Fruit fly (Drosophila melanogaster) whole organism, embryonic: ENCODE results near the gene CG32551.

ENCODE experiments used
- Atf-2 ChIP-seq: fragments of 200-800 bp; sonication (Bioruptor generic); optimal IDR thresholded peaks from 2 replicates; lab custom pipeline; 2016; ENCODE audit warnings: missing biosample characterization, missing genetic modification characterization
- B-H1 ChIP-seq: fragments of 200-800 bp; sonication (Bioruptor generic); IDR thresholded peaks from 3 replicates; pipeline ENCODE4 v1.3.6; 2022; ENCODE audit warnings: missing biosample characterization, missing genetic modification characterization
- BEAF-32 ChIP-seq: fragments of 200-800 bp; sonication (Bioruptor generic); optimal IDR thresholded peaks from 3 replicates; lab custom pipeline; 2017; ENCODE audit warnings: missing biosample characterization, missing genetic modification characterization, mild to moderate bottlenecking, moderate library complexity, missing genetic modification reagents
- CG10209 ChIP-seq: fragments of 200-800 bp; sonication (Bioruptor generic); optimal IDR thresholded peaks from 3 replicates; lab custom pipeline; 2017; ENCODE audit warnings: missing biosample characterization, mild to moderate bottlenecking, missing genetic modification characterization, missing genetic modification reagents
- CG11398 ChIP-seq: fragments of 200-800 bp; sonication (Bioruptor generic); optimal IDR thresholded peaks from 2 replicates; lab custom pipeline; 2016; ENCODE audit warnings: missing biosample characterization, missing genetic modification characterization
- CG14050 ChIP-seq: fragments of 200-800 bp; sonication (Bioruptor generic); IDR thresholded peaks from 3 replicates; pipeline ENCODE4 v1.3.6; 2022; ENCODE audit warnings: missing biosample characterization, missing genetic modification characterization
- CG14965 ChIP-seq: fragments of 200-800 bp; sonication (Bioruptor generic); optimal IDR thresholded peaks from 2 replicates; lab custom pipeline; 2016; ENCODE audit warnings: missing biosample characterization, missing genetic modification characterization, borderline replicate concordance
- CG2116 ChIP-seq: fragments of 200-800 bp; sonication (Bioruptor generic); optimal IDR thresholded peaks from 3 replicates; lab custom pipeline; 2018; ENCODE audit warnings: missing biosample characterization, mild to moderate bottlenecking, missing genetic modification characterization
- CG2889 ChIP-seq: fragments of 200-800 bp; sonication (Bioruptor generic); IDR thresholded peaks from 3 replicates; pipeline ENCODE4 v1.3.6; 2022; ENCODE audit warnings: missing biosample characterization, missing genetic modification characterization
- CG31224 ChIP-seq: fragments of 200-800 bp; sonication (Bioruptor generic); IDR thresholded peaks from 2 replicates; pipeline ENCODE4 v1.3.6; 2022; ENCODE audit warnings: missing biosample characterization, missing genetic modification characterization
- CG3163 ChIP-seq: fragments of 200-800 bp; sonication (Bioruptor generic); optimal IDR thresholded peaks from 3 replicates; lab custom pipeline; 2016; ENCODE audit warnings: missing biosample characterization, missing genetic modification characterization
- CG32532 ChIP-seq: fragments of 200-800 bp; sonication (Bioruptor generic); IDR thresholded peaks from 2 replicates; pipeline ENCODE4 v1.3.6; 2022; ENCODE audit warnings: missing biosample characterization, missing genetic modification characterization
- CG6683 ChIP-seq: fragments of 200-800 bp; sonication (Bioruptor generic); optimal IDR thresholded peaks from 2 replicates; lab custom pipeline; 2017; ENCODE audit warnings: missing biosample characterization, mild to moderate bottlenecking, missing genetic modification characterization, missing genetic modification reagents
- CG8944 ChIP-seq: fragments of 200-800 bp; sonication (Bioruptor generic); optimal IDR thresholded peaks from 3 replicates; lab custom pipeline; 2016; ENCODE audit warnings: missing biosample characterization, missing genetic modification characterization
- CG9727 ChIP-seq: fragments of 200-800 bp; sonication (Bioruptor generic); optimal IDR thresholded peaks from 3 replicates; lab custom pipeline; 2017; ENCODE audit warnings: missing biosample characterization, mild to moderate bottlenecking, missing genetic modification characterization
- D19B ChIP-seq: fragments of 200-800 bp; sonication (Bioruptor generic); optimal IDR thresholded peaks from 2 replicates; lab custom pipeline; 2017; ENCODE audit warnings: missing biosample characterization, mild to moderate bottlenecking, missing genetic modification characterization
- Deaf1 ChIP-seq: fragments of 200-800 bp; optimal IDR thresholded peaks from 3 replicates; lab custom pipeline; 2019; ENCODE audit warnings: missing biosample characterization, mild to moderate bottlenecking, missing genetic modification characterization, moderate library complexity
- Dp ChIP-seq: fragments of 200-800 bp; sonication (Bioruptor generic); optimal IDR thresholded peaks from 2 replicates; lab custom pipeline; 2018; ENCODE audit warnings: missing biosample characterization, mild to moderate bottlenecking, missing genetic modification characterization, moderate library complexity
- Hmx ChIP-seq: fragments of 200-800 bp; sonication (Bioruptor generic); optimal IDR thresholded peaks from 2 replicates; lab custom pipeline; 2016; ENCODE audit warnings: missing biosample characterization, missing genetic modification characterization
- Jarid2 ChIP-seq: fragments of 200-800 bp; sonication (Bioruptor generic); optimal IDR thresholded peaks from 3 replicates; lab custom pipeline; 2017; ENCODE audit warnings: mild to moderate bottlenecking, missing biosample characterization, missing genetic modification reagents, missing genetic modification characterization
- Meics ChIP-seq: fragments of 200-800 bp; sonication (Bioruptor generic); optimal IDR thresholded peaks from 2 replicates; lab custom pipeline; 2017; ENCODE audit warnings: missing biosample characterization, mild to moderate bottlenecking, missing genetic modification characterization
- Neu2 ChIP-seq: fragments of 200-800 bp; sonication (Bioruptor generic); optimal IDR thresholded peaks from 3 replicates; lab custom pipeline; 2016; ENCODE audit warnings: missing biosample characterization, missing genetic modification characterization, borderline replicate concordance
- Side ChIP-seq: fragments of 200-800 bp; sonication (Bioruptor generic); optimal IDR thresholded peaks from 2 replicates; lab custom pipeline; 2016; ENCODE audit warnings: missing biosample characterization, missing genetic modification characterization
- Stat92E ChIP-seq, 3 experiments: fragments of >200 bp in 2 of 3; fragments of 200-800 bp in 1 of 3; sonication (Bioruptor generic) in 1 of 3; optimal IDR thresholded peaks; 2 replicates each; lab custom pipeline; 2017 to 2019; ENCODE audit warnings: missing biosample characterization in 3 of 3, missing genetic modification characterization in 3 of 3, mild to moderate bottlenecking in 1 of 3, moderate library complexity in 1 of 3
- ab ChIP-seq: fragments of 200-800 bp; sonication (Bioruptor generic); optimal IDR thresholded peaks from 2 replicates; lab custom pipeline; 2016; ENCODE audit warnings: missing biosample characterization, missing genetic modification characterization
- ap ChIP-seq: fragments of 200-800 bp; sonication (Bioruptor generic); IDR thresholded peaks from 2 replicates; pipeline ENCODE4 v1.3.6; 2022; ENCODE audit warnings: missing biosample characterization, missing genetic modification characterization
- chinmo ChIP-seq: fragments of 200-800 bp; sonication (Bioruptor generic); IDR thresholded peaks from 4 replicates; pipeline ENCODE4 v1.3.6; 2022; ENCODE audit warnings: missing biosample characterization, missing genetic modification characterization; ENCODE audit not compliant: partially characterized antibody
- dan ChIP-seq: fragments of 200-800 bp; sonication (Bioruptor generic); IDR thresholded peaks from 2 replicates; pipeline ENCODE4 v1.3.6; 2022; ENCODE audit warnings: missing biosample characterization, missing genetic modification characterization
- dpn ChIP-seq, 2 experiments: fragments of 200-800 bp; sonication (Bioruptor generic); optimal IDR thresholded peaks; 3 replicates each; lab custom pipeline; 2016; ENCODE audit warnings: missing biosample characterization in 2 of 2, missing genetic modification characterization in 2 of 2
- fd64A ChIP-seq: fragments of 200-800 bp; sonication (Bioruptor generic); optimal IDR thresholded peaks from 3 replicates; lab custom pipeline; 2018; ENCODE audit warnings: missing biosample characterization, mild to moderate bottlenecking, missing genetic modification characterization
- fru ChIP-seq: fragments of >200 bp; optimal IDR thresholded peaks from 2 replicates; lab custom pipeline; 2017
- grn ChIP-seq: fragments of 200-800 bp; sonication (Bioruptor generic); optimal IDR thresholded peaks from 3 replicates; lab custom pipeline; 2017; ENCODE audit warnings: missing biosample characterization, missing genetic modification characterization
- hb ChIP-seq: fragments of 200-800 bp; sonication (Bioruptor generic); IDR thresholded peaks from 3 replicates; pipeline ENCODE4 v1.3.6; 2022; ENCODE audit warnings: missing biosample characterization, missing genetic modification characterization; ENCODE audit not compliant: partially characterized antibody
- ind ChIP-seq: fragments of 200-800 bp; sonication (Bioruptor generic); optimal IDR thresholded peaks from 3 replicates; lab custom pipeline; 2016; ENCODE audit warnings: missing biosample characterization, missing genetic modification characterization
- lov ChIP-seq, 2 experiments: fragments of 200-800 bp in 1 of 2; fragments of >200 bp in 1 of 2; sonication (Bioruptor generic) in 1 of 2; IDR thresholded peaks in 1 of 2; optimal IDR thresholded peaks in 1 of 2; 2 replicates in 1 of 2; 3 replicates in 1 of 2; pipeline versions ENCODE4 v1.3.6 to Lab custom; 2017 to 2022; ENCODE audit warnings: missing biosample characterization in 1 of 2, missing genetic modification characterization in 1 of 2
- nmo ChIP-seq: fragments of 200-800 bp; sonication (Bioruptor generic); optimal IDR thresholded peaks from 2 replicates; lab custom pipeline; 2018; ENCODE audit warnings: missing biosample characterization, mild to moderate bottlenecking, missing genetic modification characterization, moderate library complexity
- prd ChIP-seq, 3 experiments: fragments of >200 bp in 2 of 3; fragments of 200-800 bp in 1 of 3; sonication (Bioruptor generic) in 1 of 3; optimal IDR thresholded peaks in 2 of 3; IDR thresholded peaks in 1 of 3; 2 replicates in 2 of 3; 3 replicates in 1 of 3; pipeline versions ENCODE4 v1.3.6 to Lab custom; 2017 to 2022; ENCODE audit warnings: missing biosample characterization in 1 of 3, missing genetic modification characterization in 1 of 3
- stc ChIP-seq: fragments of 200-800 bp; sonication (Bioruptor generic); IDR thresholded peaks from 2 replicates; pipeline ENCODE4 v1.3.6; 2022; ENCODE audit warnings: missing biosample characterization, missing genetic modification characterization
- stwl ChIP-seq: fragments of 200-800 bp; sonication (Bioruptor generic); optimal IDR thresholded peaks from 3 replicates; lab custom pipeline; 2018; ENCODE audit warnings: missing biosample characterization, mild to moderate bottlenecking, missing genetic modification characterization, moderate library complexity
- tx ChIP-seq: fragments of 200-800 bp; sonication (Bioruptor generic); optimal IDR thresholded peaks from 2 replicates; lab custom pipeline; 2016; ENCODE audit warnings: missing biosample characterization, missing genetic modification characterization
- vfl ChIP-seq: fragments of 200-800 bp; sonication (Bioruptor generic); optimal IDR thresholded peaks from 2 replicates; lab custom pipeline; 2016; ENCODE audit warnings: missing biosample characterization, missing genetic modification characterization
- zfh1 ChIP-seq: fragments of 200-800 bp; sonication (Bioruptor generic); IDR thresholded peaks from 3 replicates; pipeline ENCODE4 v1.3.6; 2022; ENCODE audit warnings: missing biosample characterization, missing genetic modification characterization
- zfh2 ChIP-seq: fragments of 200-800 bp; sonication (Bioruptor generic); optimal IDR thresholded peaks from 2 replicates; lab custom pipeline; 2016; ENCODE audit warnings: missing biosample characterization, missing genetic modification characterization

Gene CG32551

dm6 chrX:18438568-18438967 is at the start of gene CG32551:
CG32551 (plus strand) TSS chrX:18438868.
- no peak for TF ChIP-seq Atf-2 (GFP tag; lab: Kevin White, UChicago)
- TF ChIP-seq CG10209 (GFP tag; lab: Kevin White, UChicago) = no peak
- no peak for TF ChIP-seq BEAF-32 (GFP tag; lab: Kevin White, UChicago)
- TF ChIP-seq fru (lab: Kevin White, UChicago) = no peak
- TF ChIP-seq zfh2 (GFP tag; lab: Kevin White, UChicago) = no peak
- TF ChIP-seq lov (optimal IDR thresholded peaks at IDR 0.05; lab: Kevin White, UChicago) = no peak
- no peak for TF ChIP-seq lov (GFP tag; IDR thresholded peaks at IDR 0.05; lab: Robert Waterston, UW)
- no peak for TF ChIP-seq CG2116 (GFP tag; lab: Kevin White, UChicago)
- TF ChIP-seq ab (GFP tag; lab: Kevin White, UChicago) = no peak
- no peak for TF ChIP-seq Dp
- TF ChIP-seq CG8944 (GFP tag; lab: Kevin White, UChicago) = no peak
- no peak for TF ChIP-seq CG3163 (GFP tag; lab: Kevin White, UChicago)
- TF ChIP-seq tx (GFP tag; lab: Kevin White, UChicago) = no peak
- TF ChIP-seq prd (optimal IDR thresholded peaks at IDR 0.05; lab: Kevin White, UChicago) = no peak
- TF ChIP-seq prd (GFP tag; IDR thresholded peaks at IDR 0.05; lab: Robert Waterston, UW) = no peak
- no peak for TF ChIP-seq ap (GFP tag; lab: Robert Waterston, UW)
- no peak for TF ChIP-seq Neu2 (GFP tag; lab: Kevin White, UChicago)
- no peak for TF ChIP-seq hb (GFP tag; lab: Robert Waterston, UW)
- TF ChIP-seq CG9727 (GFP tag; lab: Kevin White, UChicago) = no peak
- no peak for TF ChIP-seq Side
- TF ChIP-seq, all 482 proteins: peak for 0

dm6 chrX:18395157-18395556 is 43.5 kb upstream of the CG32551 start:
- no peak for TF ChIP-seq dan

dm6 chrX:18399965-18400364 is 38.7 kb upstream of the CG32551 start, which contains the start of gene CG34328:
CG34328 (minus strand) TSS chrX:18400065.
- no peak for TF ChIP-seq nmo (GFP tag; lab: Kevin White, UChicago)
- peak; percentile 16 for TF ChIP-seq stwl (tag; lab: Kevin White, UChicago)

dm6 chrX:18402564-18402963 is 36.1 kb upstream of the CG32551 start:
- TF ChIP-seq vfl (GFP tag; lab: Kevin White, UChicago) = no peak
- peak; percentile 10 for TF ChIP-seq D19B (GFP tag; lab: Kevin White, UChicago)
- TF ChIP-seq Stat92E (GFP tag; optimal IDR thresholded peaks at IDR 0.05; lab: Kevin White, UChicago) = no peak
- TF ChIP-seq CG31224 (GFP tag; lab: Robert Waterston, UW) = no peak
- TF ChIP-seq stwl (tag; lab: Kevin White, UChicago) = no peak
- TF ChIP-seq CG14965 (GFP tag; lab: Kevin White, UChicago) = no peak
- no peak for TF ChIP-seq CG14050 (GFP tag; lab: Robert Waterston, UW)

- TF ChIP-seq B-H1 (GFP tag; lab: Robert Waterston, UW) (no peak), Jarid2 (GFP tag; lab: Kevin White, UChicago) (peak; percentile 69), CG6683 (no peak), grn (GFP tag; lab: Kevin White, UChicago) (peak; percentile 81), zfh1 (GFP tag; lab: Robert Waterston, UW) (no peak), tx (GFP tag; lab: Kevin White, UChicago) (no peak), fd64A (no peak), dpn (GFP tag; optimal IDR thresholded peaks at IDR 0.05; lab: Kevin White, UChicago) (no peak), CG11398 (GFP tag; lab: Kevin White, UChicago) (no peak), ind (GFP tag; lab: Kevin White, UChicago) (no peak), CG2889 (no peak), Meics (GFP tag; lab: Kevin White, UChicago) (no peak), Deaf1 (peak; percentile 17), stc (peak; percentile 12; the same call in 1 of the 2 replicates), CG32532 (GFP tag; lab: Robert Waterston, UW) (0 out of 2 replicates have a peak, but pooled peaks have one; percentile 29), chinmo (0 out of 4 replicates have a peak, but pooled peaks have one; percentile 79), Hmx (GFP tag; lab: Kevin White, UChicago) (no peak)
These were observed 34.5 kb upstream of the CG32551 start for dm6 chrX:18404150-18404631.
